Fruit fly (Drosophila melanogaster): Measurements from ENCODE around the gene CG5937.

- TF ChIP-seq CG33017 (tag; optimal IDR thresholded peaks at IDR 0.05) (no peak), Mnt (GFP tag; optimal IDR thresholded peaks at IDR 0.05) (no peak), kay (GFP tag; ENCODE audit: borderline replicate concordance) (no peak), CG12768 (GFP tag; optimal IDR thresholded peaks at IDR 0.05) (no peak), CG7101 (tag; optimal IDR thresholded peaks at IDR 0.05) (no peak), Hr96 (GFP tag; optimal IDR thresholded peaks at IDR 0.05) (no peak), ovo (GFP tag; optimal IDR thresholded peaks at IDR 0.05) (no peak), pad (GFP tag; optimal IDR thresholded peaks at IDR 0.05) (no peak), CG14711 (tag; optimal IDR thresholded peaks at IDR 0.05) (no peak), toe (GFP tag; optimal IDR thresholded peaks at IDR 0.05) (no peak), cic (GFP tag; optimal IDR thresholded peaks at IDR 0.05) (no peak)
Observed at dm6 chrX:6034741-6035140, 5.1 kb upstream of the CG5937 start.
